Worm (Caenorhabditis elegans): ENCODE results near the gene gta-1.

DNA sequence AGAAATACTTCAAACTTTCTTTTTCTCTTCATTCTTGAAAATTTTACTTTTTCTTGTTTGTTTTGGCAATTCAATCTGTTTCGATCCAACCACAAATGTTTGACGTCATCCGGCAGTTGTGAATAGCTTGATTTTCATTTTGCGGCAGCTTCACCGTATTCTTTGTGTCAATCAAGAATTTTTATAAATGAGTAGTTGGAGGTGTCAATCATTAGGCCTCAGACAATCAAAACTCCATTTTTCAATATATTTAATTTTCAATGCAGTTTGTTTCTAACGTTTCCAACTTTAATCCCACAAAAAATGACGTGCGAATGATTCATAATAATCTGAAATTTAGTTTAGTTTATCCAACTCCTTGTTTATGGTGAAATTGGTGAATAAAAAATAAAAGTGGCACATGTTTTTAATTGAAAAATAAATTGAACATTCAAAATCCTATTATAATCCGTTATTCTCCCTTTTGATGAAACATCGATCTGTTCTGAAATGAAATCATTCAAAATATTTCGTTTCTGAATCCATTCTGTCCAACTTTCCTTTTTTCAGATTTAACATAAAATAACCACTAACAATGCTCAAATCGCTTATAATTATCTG, 22.9 kb upstream of the gta-1 start, which contains the start of gene ttr-53:
- TF ChIP-seq pha-4 (tag; optimal IDR thresholded peaks at IDR 0.05) (no peak), ccch-3 (GFP tag; optimal IDR thresholded peaks at IDR 0.05) (no peak), nhr-90 (tag; optimal IDR thresholded peaks at IDR 0.05) (no peak), gei-17 (GFP tag; optimal IDR thresholded peaks at IDR 0.05) (no peak), lin-26 (GFP tag; IDR thresholded peaks at IDR 0.05) (no peak), lir-1 (GFP tag; conservative IDR thresholded peaks at IDR 0.05) (no peak), snpc-3.4 (tag; optimal IDR thresholded peaks at IDR 0.05) (no peak), snpc-1.1 (tag; optimal IDR thresholded peaks at IDR 0.05; ENCODE audit: insufficient read depth) (no peak), egl-44 (GFP tag; IDR thresholded peaks at IDR 0.05) (no peak), ztf-3 (GFP tag; optimal IDR thresholded peaks at IDR 0.05) (no peak), ama-1 (optimal IDR thresholded peaks at IDR 0.05) (no peak), ama-1 (GFP tag; optimal IDR thresholded peaks at IDR 0.05) (no peak), cebp-1 (GFP tag; IDR thresholded peaks at IDR 0.05) (no peak), cebp-1 (tag; optimal IDR thresholded peaks at IDR 0.05) (no peak)

Measured in whole organism, young adult.